Worm (Caenorhabditis elegans): ENCODE measurements around the gene fbxb-47.

fbxb-47 gene

ce11 chrII:1670985-1671384 is 32.3 kb downstream of the fbxb-47 start:
- TF ChIP-seq efl-3 (GFP tag; optimal IDR thresholded peaks at IDR 0.05) (no peak), aly-2 (tag; optimal IDR thresholded peaks at IDR 0.05) (no peak), efl-1 (optimal IDR thresholded peaks at IDR 0.05) (no peak), efl-1 (GFP tag; optimal IDR thresholded peaks at IDR 0.05 in 1 of 2) (peak in 1 of 2 experiments; percentile 23), swsn-7 (tag; optimal IDR thresholded peaks at IDR 0.05) (no peak)

ce11 chrII:1670260-1670879 is 32.9 kb downstream of the fbxb-47 start, which contains the start of gene nhx-6:
Gene nhx-6 (plus strand): TSS chrII:1670829.
- no peak for TF ChIP-seq fkh-8 (tag; optimal IDR thresholded peaks at IDR 0.05)
- TF ChIP-seq elt-2 (tag; optimal IDR thresholded peaks at IDR 0.05) = peak; percentile 77

- TF ChIP-seq ceh-82 (tag; optimal IDR thresholded peaks at IDR 0.05) (no peak), ztf-11 (tag; optimal IDR thresholded peaks at IDR 0.05) (no peak), nhr-19 (GFP tag; conservative IDR thresholded peaks at IDR 0.05) (no peak), lin-35 (GFP tag; optimal IDR thresholded peaks at IDR 0.05) (no peak), elt-2 (tag; optimal IDR thresholded peaks at IDR 0.05) (no peak), snu-23 (GFP tag; optimal IDR thresholded peaks at IDR 0.05) (no peak), C04F5.9 (tag; optimal IDR thresholded peaks at IDR 0.05) (no peak), unc-130 (tag; optimal IDR thresholded peaks at IDR 0.05) (no peak), aly-2 (tag; optimal IDR thresholded peaks at IDR 0.05) (no peak), nhr-84 (tag; optimal IDR thresholded peaks at IDR 0.05) (no peak), hpl-2 (GFP tag; optimal IDR thresholded peaks at IDR 0.05) (no peak), grh-1 (GFP tag; IDR thresholded peaks at IDR 0.05) (no peak), elt-3 (tag; optimal IDR thresholded peaks at IDR 0.05) (no peak), pqm-1 (tag; optimal IDR thresholded peaks at IDR 0.05) (no peak), F16B12.6 (tag; optimal IDR thresholded peaks at IDR 0.05) (no peak), alr-1 (tag; optimal IDR thresholded peaks at IDR 0.05; ENCODE audit: borderline replicate concordance) (no peak)
Measured at ce11 chrII:1668913-1669312, 34.4 kb downstream of the fbxb-47 start, which contains the start of gene srw-97. Gene srw-97 (minus strand): TSS chrII:1669013.

- TF ChIP-seq snpc-4 (tag; optimal IDR thresholded peaks at IDR 0.05) (no peak), lin-35 (GFP tag; optimal IDR thresholded peaks at IDR 0.05) (no peak), ceh-63 (GFP tag; optimal IDR thresholded peaks at IDR 0.05) (no peak)
Measured at ce11 chrII:1666025-1666424, 37.2 kb downstream of the fbxb-47 start, which contains the start of gene srlf-29. Gene srlf-29 (plus strand): TSS chrII:1666325.

ce11 chrII:1663516-1663915 is 39.7 kb downstream of the fbxb-47 start, which contains the start of gene duxl-1:
Gene duxl-1 (plus strand): TSS chrII:1663699.
- no peak for TF ChIP-seq ces-1 (GFP tag; optimal IDR thresholded peaks at IDR 0.05)
- peak in 2 of 3 experiments; percentile 7 to 15 for TF ChIP-seq dpl-1 (GFP tag; optimal IDR thresholded peaks at IDR 0.05)
- no peak for TF ChIP-seq ceh-88 (GFP tag; IDR thresholded peaks at IDR 0.05)
- TF ChIP-seq hlh-17 (GFP tag; optimal IDR thresholded peaks at IDR 0.05; ENCODE audit: borderline replicate concordance) = no peak
- no peak for TF ChIP-seq snpc-4 (tag; optimal IDR thresholded peaks at IDR 0.05)
- no peak for TF ChIP-seq swsn-7 (tag; optimal IDR thresholded peaks at IDR 0.05)
- TF ChIP-seq unc-62 (GFP tag; optimal IDR thresholded peaks at IDR 0.05) = no peak
- TF ChIP-seq lsy-2 (tag; optimal IDR thresholded peaks at IDR 0.05) = peak in 1 of 2 experiments; percentile 38
- peak in 1 of 2 experiments; percentile 37 for TF ChIP-seq efl-1 (optimal IDR thresholded peaks at IDR 0.05)
- peak in 1 of 2 experiments; percentile 2 for TF ChIP-seq efl-1 (GFP tag; optimal IDR thresholded peaks at IDR 0.05 in 1 of 2)
- TF ChIP-seq aly-2 (tag; optimal IDR thresholded peaks at IDR 0.05) = no peak
- TF ChIP-seq fkh-10 (GFP tag; optimal IDR thresholded peaks at IDR 0.05) = no peak
- no peak for TF ChIP-seq jun-1 (tag; optimal IDR thresholded peaks at IDR 0.05)
- TF ChIP-seq lin-14 (GFP tag; optimal IDR thresholded peaks at IDR 0.05) = peak; percentile 63
- TF ChIP-seq vab-15 (tag; optimal IDR thresholded peaks at IDR 0.05) = no peak
- TF ChIP-seq nhr-90 (tag; optimal IDR thresholded peaks at IDR 0.05; ENCODE audit: poor library complexity) = peak; percentile 21
- peak; percentile 24 for TF ChIP-seq rnt-1 (tag; optimal IDR thresholded peaks at IDR 0.05)
- TF ChIP-seq lin-35 (GFP tag; optimal IDR thresholded peaks at IDR 0.05) = peak in 1 of 2 experiments; percentile 44
- peak in 1 of 3 experiments; percentile 9 for TF ChIP-seq ceh-82 (tag; optimal IDR thresholded peaks at IDR 0.05)
- peak; percentile 7 for TF ChIP-seq nhr-85 (tag)
- no peak for TF ChIP-seq lir-3 (tag; optimal IDR thresholded peaks at IDR 0.05; ENCODE audit: poor library complexity)
- peak in 1 of 2 experiments; percentile 12 for TF ChIP-seq mdl-1 (tag; optimal IDR thresholded peaks at IDR 0.05)
- peak; percentile 18 for TF ChIP-seq mep-1 (tag; optimal IDR thresholded peaks at IDR 0.05)
- peak; percentile 3 for TF ChIP-seq elt-2 (tag; optimal IDR thresholded peaks at IDR 0.05)
- peak; percentile 13 for TF ChIP-seq nhr-20 (tag; optimal IDR thresholded peaks at IDR 0.05)
- TF ChIP-seq ceh-90 (tag; optimal IDR thresholded peaks at IDR 0.05) = no peak
- TF ChIP-seq fos-1 (tag; optimal IDR thresholded peaks at IDR 0.05) = no peak

All from whole organism, L1 larva.